Worm (Caenorhabditis elegans): ENCODE results near the gene Y69H2.7.
A peak's percentile ranks its signal among the peaks of the same experiment; 100 is the strongest.

Gene Y69H2.7

DNA sequence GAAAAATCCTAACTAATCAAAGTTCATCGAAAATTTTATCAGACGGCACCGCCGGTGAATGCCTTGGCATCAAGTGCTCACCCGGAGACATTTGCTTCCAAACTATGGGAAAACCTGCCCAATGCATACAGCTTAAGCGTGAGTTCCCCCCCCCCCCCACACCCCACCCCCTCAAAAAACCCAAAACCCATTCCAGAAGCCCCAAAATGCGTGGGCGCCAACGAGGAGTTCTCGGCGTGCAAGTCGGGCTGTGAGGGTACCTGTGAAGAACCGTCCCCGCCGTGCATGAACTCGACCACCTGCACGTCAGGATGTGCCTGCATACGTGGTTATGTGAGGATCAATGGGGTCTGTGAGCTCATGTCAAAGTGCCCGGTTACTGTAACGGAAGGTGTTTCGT is 15.4 kb upstream of the Y69H2.7 start:
- TF ChIP-seq unc-62 (GFP tag; optimal IDR thresholded peaks at IDR 0.05) (no peak), nhr-237 (tag; optimal IDR thresholded peaks at IDR 0.05) (no peak), daf-12 (tag; optimal IDR thresholded peaks at IDR 0.05) (no peak), ztf-11 (tag; optimal IDR thresholded peaks at IDR 0.05) (no peak), elt-2 (tag; optimal IDR thresholded peaks at IDR 0.05) (no peak), egl-27 (tag; optimal IDR thresholded peaks at IDR 0.05) (no peak), nhr-28 (tag; optimal IDR thresholded peaks at IDR 0.05) (no peak), pha-4 (tag; optimal IDR thresholded peaks at IDR 0.05) (no peak), ceh-9 (tag; optimal IDR thresholded peaks at IDR 0.05) (no peak), eor-1 (tag; optimal IDR thresholded peaks at IDR 0.05) (no peak)

DNA sequence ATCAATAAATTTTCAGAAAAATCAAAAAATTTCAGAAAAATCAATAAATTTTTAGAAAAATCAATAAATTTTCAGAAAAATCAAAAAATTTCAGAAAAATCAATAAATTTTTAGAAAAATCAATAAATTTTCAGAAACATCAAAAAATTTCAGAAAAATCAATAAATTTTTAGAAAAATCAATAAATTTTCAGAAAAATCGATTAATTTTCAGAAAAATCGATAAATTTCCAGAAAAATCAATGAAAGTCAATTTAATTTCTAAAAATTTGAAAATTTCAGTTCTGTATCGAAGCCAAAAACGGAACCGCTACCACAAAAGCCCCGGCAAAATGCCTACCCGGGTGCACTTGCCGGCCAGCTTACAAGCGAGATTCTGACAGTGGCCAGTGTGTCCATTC is 14.4 kb upstream of the Y69H2.7 start:
- TF ChIP-seq ceh-28 (tag; optimal IDR thresholded peaks at IDR 0.05): peak; percentile 65

- TF ChIP-seq nhr-76 (tag; optimal IDR thresholded peaks at IDR 0.05) (no peak), fos-1 (tag; optimal IDR thresholded peaks at IDR 0.05) (no peak), fkh-10 (GFP tag; optimal IDR thresholded peaks at IDR 0.05) (no peak), nhr-25 (tag; optimal IDR thresholded peaks at IDR 0.05) (no peak), ceh-28 (tag; optimal IDR thresholded peaks at IDR 0.05) (no peak), nhr-67 (tag; optimal IDR thresholded peaks at IDR 0.05) (no peak), ceh-82 (tag; optimal IDR thresholded peaks at IDR 0.05) (no peak), jun-1 (tag; optimal IDR thresholded peaks at IDR 0.05) (no peak), tbx-2 (tag; optimal IDR thresholded peaks at IDR 0.05) (no peak), ztf-11 (tag; optimal IDR thresholded peaks at IDR 0.05) (no peak), ceh-16 (tag; optimal IDR thresholded peaks at IDR 0.05) (no peak), unc-39 (tag; optimal IDR thresholded peaks at IDR 0.05) (no peak), nfya-1 (tag; optimal IDR thresholded peaks at IDR 0.05; ENCODE audit: insufficient read depth) (no peak), ceh-9 (tag; optimal IDR thresholded peaks at IDR 0.05) (no peak), nhr-77 (tag; optimal IDR thresholded peaks at IDR 0.05) (no peak), mml-1 (tag; optimal IDR thresholded peaks at IDR 0.05) (no peak), elt-3 (tag; optimal IDR thresholded peaks at IDR 0.05) (no peak), unc-62 (GFP tag; optimal IDR thresholded peaks at IDR 0.05) (no peak), lin-39 (tag; optimal IDR thresholded peaks at IDR 0.05) (no peak), elt-1 (tag; optimal IDR thresholded peaks at IDR 0.05) (no peak)
Observed at ce11 chrV:18684455-18684987, 5.3 kb upstream of the Y69H2.7 start, which contains the start of gene Y69H2.17. Gene Y69H2.17 (plus strand): TSS chrV:18684937.

DNA sequence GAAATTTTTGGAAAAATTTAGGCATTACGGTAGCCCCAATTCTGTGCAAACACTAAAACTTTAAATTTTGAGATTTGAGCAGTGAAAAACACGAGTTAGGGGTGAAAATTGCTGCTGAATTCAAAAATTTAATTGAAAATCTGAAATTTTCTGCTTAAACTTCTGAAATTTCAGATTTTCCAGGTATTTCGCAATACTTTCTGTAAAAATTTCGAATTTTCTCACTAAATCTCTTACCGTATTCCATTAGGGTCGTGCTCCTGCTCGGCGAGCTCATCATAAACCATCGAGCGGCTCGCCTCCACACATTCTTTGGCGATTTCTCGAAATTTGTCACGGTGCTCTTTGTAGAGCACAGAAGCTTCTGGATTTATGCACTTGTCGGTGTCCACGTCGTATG is 2.4 kb upstream of the Y69H2.7 start:
- TF ChIP-seq ama-1 (optimal IDR thresholded peaks at IDR 0.05) (no peak), fkh-2 (tag; optimal IDR thresholded peaks at IDR 0.05) (no peak), ceh-16 (tag; optimal IDR thresholded peaks at IDR 0.05) (no peak), lsy-12 (tag; optimal IDR thresholded peaks at IDR 0.05) (no peak)

ce11 chrV:18695469-18695868 is 5.7 kb downstream of the Y69H2.7 start:
- no peak for TF ChIP-seq nhr-43 (tag; optimal IDR thresholded peaks at IDR 0.05; ENCODE audit: poor library complexity, severe bottlenecking)
- TF ChIP-seq nhr-12 (tag; optimal IDR thresholded peaks at IDR 0.05): no peak
- TF ChIP-seq ztf-11 (tag; optimal IDR thresholded peaks at IDR 0.05): no peak
- no peak for TF ChIP-seq mml-1 (tag; optimal IDR thresholded peaks at IDR 0.05)

ce11 chrV:18699326-18699725 is 9.5 kb downstream of the Y69H2.7 start, which contains the start of gene nhr-241:
Gene nhr-241 (plus strand): TSS chrV:18699451.
- no peak for TF ChIP-seq daf-12 (tag; optimal IDR thresholded peaks at IDR 0.05)
- TF ChIP-seq ama-1 (optimal IDR thresholded peaks at IDR 0.05): no peak
- TF ChIP-seq elt-1 (tag; optimal IDR thresholded peaks at IDR 0.05): no peak
- TF ChIP-seq nhr-25 (tag; optimal IDR thresholded peaks at IDR 0.05): no peak
- no peak for TF ChIP-seq nhr-43 (tag; optimal IDR thresholded peaks at IDR 0.05; ENCODE audit: poor library complexity, severe bottlenecking)
- no peak for TF ChIP-seq snpc-4 (tag; optimal IDR thresholded peaks at IDR 0.05)
- no peak for TF ChIP-seq elt-3 (tag; optimal IDR thresholded peaks at IDR 0.05)
- no peak for TF ChIP-seq mml-1 (tag; optimal IDR thresholded peaks at IDR 0.05)
- TF ChIP-seq nhr-77 (tag; optimal IDR thresholded peaks at IDR 0.05): no peak
- TF ChIP-seq lin-15B (tag; optimal IDR thresholded peaks at IDR 0.05): no peak
- TF ChIP-seq ZK546.5 (tag; optimal IDR thresholded peaks at IDR 0.05): no peak
- no peak for TF ChIP-seq elt-2 (tag; optimal IDR thresholded peaks at IDR 0.05)
- TF ChIP-seq nfya-1 (tag; optimal IDR thresholded peaks at IDR 0.05; ENCODE audit: insufficient read depth): no peak
- no peak for TF ChIP-seq fkh-2 (tag; optimal IDR thresholded peaks at IDR 0.05)

Data from whole organism, L3 larva.